Worm (Caenorhabditis elegans): Measurements from ENCODE around the gene F44E7.7.
A peak's percentile ranks its signal among the peaks of the same experiment; 100 is the strongest.

Gene F44E7.7

DNA sequence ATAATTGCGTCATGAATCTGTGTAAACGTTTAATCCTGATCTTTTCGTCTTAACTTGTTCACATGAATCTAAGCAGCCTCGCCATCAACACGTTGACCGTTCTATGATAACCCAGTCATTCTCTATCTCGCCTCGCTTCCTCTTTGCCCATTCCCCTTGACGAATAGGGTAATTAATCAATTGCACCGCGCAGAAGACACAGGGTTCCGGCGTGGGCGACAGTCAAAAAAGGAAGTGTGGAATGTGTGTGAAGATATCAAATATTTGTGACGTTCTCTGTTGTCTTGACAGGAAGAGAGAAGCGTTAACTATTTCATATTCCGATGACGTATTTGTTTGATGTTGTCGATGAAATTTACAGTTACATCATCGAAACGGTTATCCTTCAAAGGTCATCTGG lies 47.5 kb upstream of the F44E7.7 start (continued):
- peak; percentile 19; the same call in 1 of the 2 replicates for TF ChIP-seq tra-1 (GFP tag; IDR thresholded peaks at IDR 0.05)
- TF ChIP-seq hmg-1.1 (GFP tag; IDR thresholded peaks at IDR 0.05): no peak
- TF ChIP-seq Y75B8A.6 (GFP tag; IDR thresholded peaks at IDR 0.05): no peak
- TF ChIP-seq cey-2 (tag; optimal IDR thresholded peaks at IDR 0.05; ENCODE audit: borderline replicate concordance, insufficient read depth): peak; percentile 77
- no peak for TF ChIP-seq daf-16 (GFP tag; optimal IDR thresholded peaks at IDR 0.05)
- no peak for TF ChIP-seq daf-16 (tag; optimal IDR thresholded peaks at IDR 0.05)

DNA sequence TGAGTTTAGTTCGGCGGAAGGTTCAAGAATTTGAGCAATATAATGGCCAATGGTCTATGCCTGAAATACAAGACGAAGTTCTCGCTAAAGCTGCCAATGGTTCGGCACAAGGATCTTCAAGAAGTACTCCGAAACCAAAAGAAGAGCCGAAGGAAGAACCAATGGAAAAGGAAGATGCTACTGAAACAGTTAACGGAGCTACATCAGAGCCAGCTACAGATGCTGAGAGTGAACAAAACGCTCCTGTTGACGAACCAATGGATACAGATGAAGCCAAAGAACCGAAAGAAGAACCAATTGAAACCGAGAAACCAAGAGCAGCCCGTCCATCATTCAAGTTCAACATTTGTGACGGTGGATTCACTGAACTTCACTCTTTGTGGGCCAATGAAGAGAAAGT lies 46.0 kb upstream of the F44E7.7 start:
- TF ChIP-seq unc-62 (GFP tag; optimal IDR thresholded peaks at IDR 0.05 in 1 of 2) (peak in 1 of 2 experiments; percentile 95), unc-62 (tag; optimal IDR thresholded peaks at IDR 0.05) (no peak), nhr-41 (GFP tag; IDR thresholded peaks at IDR 0.05) (no peak), dmd-9 (GFP tag; IDR thresholded peaks at IDR 0.05) (no peak), ctbp-1 (GFP tag; IDR thresholded peaks at IDR 0.05) (no peak)

DNA sequence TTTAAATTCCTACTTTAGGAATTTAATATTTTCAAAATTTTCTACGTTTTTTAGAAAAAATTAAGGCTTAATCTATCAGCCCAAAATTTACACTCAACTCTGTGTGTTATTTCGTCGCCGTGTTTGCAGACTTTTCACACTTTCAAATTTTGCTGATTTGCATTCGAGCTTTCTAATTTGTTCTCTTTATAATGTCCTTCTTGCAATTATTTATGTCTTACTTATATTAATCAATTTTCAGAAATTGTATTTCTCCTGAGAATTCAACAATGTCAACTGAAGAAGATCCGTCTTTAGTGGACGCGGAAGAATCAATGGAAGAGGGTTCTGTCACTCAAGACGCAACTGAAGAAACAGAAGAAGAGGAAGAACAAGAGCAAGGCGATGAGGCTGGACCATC lies 41.3 kb upstream of the F44E7.7 start, which contains the start of gene let-418:
TSS of gene let-418 (plus strand) at position 242 of the 400 bp plus-strand sequence.
- no peak for TF ChIP-seq daf-12 (tag; optimal IDR thresholded peaks at IDR 0.05)
- TF ChIP-seq lin-38 (GFP tag; IDR thresholded peaks at IDR 0.05): no peak
- TF ChIP-seq aha-1 (tag): peak; percentile 80

DNA sequence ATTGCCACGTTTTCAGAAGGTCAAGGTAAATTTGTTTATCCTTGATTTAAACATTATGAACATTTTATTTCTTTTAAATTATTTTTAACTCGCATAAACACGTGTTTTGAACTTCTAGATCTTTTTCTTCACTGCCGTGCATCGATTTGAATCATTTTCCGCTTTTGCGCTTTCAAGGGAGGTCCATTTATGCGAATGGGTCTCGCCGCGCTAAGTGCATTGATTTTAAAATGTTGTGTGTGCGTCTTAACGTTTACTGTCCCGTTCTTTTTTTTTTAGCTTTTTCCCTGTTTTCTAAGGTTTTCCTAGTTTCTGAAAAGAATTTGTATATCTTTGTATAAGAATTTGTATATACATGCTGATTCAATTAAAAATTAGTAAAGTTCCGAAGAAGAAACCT lies 40.2 kb upstream of the F44E7.7 start:
- TF ChIP-seq attf-4 (tag; optimal IDR thresholded peaks at IDR 0.05) (no peak), ceh-44 (GFP tag; IDR thresholded peaks at IDR 0.05) (no peak), madf-5 (GFP tag; IDR thresholded peaks at IDR 0.05) (no peak), F49E8.2 (tag; optimal IDR thresholded peaks at IDR 0.05; ENCODE audit: borderline replicate concordance) (peak; percentile 5), mxl-3 (GFP tag; optimal IDR thresholded peaks at IDR 0.05) (no peak), tag-97 (GFP tag; IDR thresholded peaks at IDR 0.05) (no peak), hlh-11 (tag; optimal IDR thresholded peaks at IDR 0.05) (no peak), gei-8 (GFP tag; optimal IDR thresholded peaks at IDR 0.05) (no peak), skn-1 (tag; optimal IDR thresholded peaks at IDR 0.05) (no peak), tra-1 (GFP tag; IDR thresholded peaks at IDR 0.05) (no peak), T26A8.4 (GFP tag; IDR thresholded peaks at IDR 0.05) (no peak), fkh-10 (GFP tag; optimal IDR thresholded peaks at IDR 0.05) (no peak), zip-11 (GFP tag; IDR thresholded peaks at IDR 0.05) (no peak), unc-62 (GFP tag; optimal IDR thresholded peaks at IDR 0.05 in 1 of 2) (peak in 1 of 2 experiments; percentile 58), unc-62 (tag; optimal IDR thresholded peaks at IDR 0.05) (no peak)

DNA sequence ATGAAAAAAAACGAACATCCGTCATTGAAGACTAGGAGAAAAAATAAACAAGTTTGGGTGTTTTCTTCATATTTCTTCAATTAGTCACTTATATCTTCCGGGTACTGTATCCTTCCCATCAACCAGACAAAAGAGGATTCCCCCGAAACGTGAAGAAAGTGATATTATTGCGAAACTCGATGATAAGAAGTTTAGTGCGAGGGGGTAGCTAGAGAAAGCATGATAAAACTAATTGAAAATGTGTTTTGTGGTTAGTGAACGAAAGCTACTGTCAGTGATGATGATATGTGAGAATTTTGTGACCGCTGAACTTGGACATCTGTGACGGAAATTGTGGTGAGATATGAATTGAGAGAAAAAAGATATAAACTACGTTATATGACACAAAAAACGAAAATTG lies 37.7 kb upstream of the F44E7.7 start:
- no peak for TF ChIP-seq ces-1 (GFP tag; optimal IDR thresholded peaks at IDR 0.05)
- peak; percentile 86 for TF ChIP-seq dmd-6 (GFP tag; IDR thresholded peaks at IDR 0.05)
- peak; percentile 86 for TF ChIP-seq hlh-11 (tag; optimal IDR thresholded peaks at IDR 0.05)
- peak; percentile 87 to 95 for TF ChIP-seq mdl-1 (tag; optimal IDR thresholded peaks at IDR 0.05)
- TF ChIP-seq mxl-3 (GFP tag; optimal IDR thresholded peaks at IDR 0.05): peak; percentile 85
- TF ChIP-seq sdz-12 (GFP tag; optimal IDR thresholded peaks at IDR 0.05): no peak
- TF ChIP-seq D1046.2 (GFP tag; IDR thresholded peaks at IDR 0.05): no peak
- peak; percentile 37 for TF ChIP-seq hlh-30 (tag; optimal IDR thresholded peaks at IDR 0.05; ENCODE audit: insufficient read depth)
- TF ChIP-seq nhr-48 (tag; optimal IDR thresholded peaks at IDR 0.05): peak; percentile 86
- no peak for TF ChIP-seq F49E8.2 (tag; optimal IDR thresholded peaks at IDR 0.05; ENCODE audit: borderline replicate concordance)
- TF ChIP-seq fos-1 (tag; optimal IDR thresholded peaks at IDR 0.05): no peak
- TF ChIP-seq cey-2 (tag; optimal IDR thresholded peaks at IDR 0.05; ENCODE audit: borderline replicate concordance, insufficient read depth): peak; percentile 89
- peak; percentile 65 for TF ChIP-seq dve-1 (tag; optimal IDR thresholded peaks at IDR 0.05; ENCODE audit: insufficient read depth)
- no peak for TF ChIP-seq hif-1 (tag; optimal IDR thresholded peaks at IDR 0.05)
- no peak for TF ChIP-seq ceh-32 (tag; optimal IDR thresholded peaks at IDR 0.05; ENCODE audit: poor library complexity)
- no peak for TF ChIP-seq mdt-29 (GFP tag; IDR thresholded peaks at IDR 0.05)
- no peak for TF ChIP-seq php-3 (GFP tag; IDR thresholded peaks at IDR 0.05)
- TF ChIP-seq F44E2.7 (GFP tag; IDR thresholded peaks at IDR 0.05): no peak
- TF ChIP-seq lin-13 (GFP tag; optimal IDR thresholded peaks at IDR 0.05): no peak
- peak; percentile 85 for TF ChIP-seq nhr-102 (tag; optimal IDR thresholded peaks at IDR 0.05)
- TF ChIP-seq mep-1 (tag; optimal IDR thresholded peaks at IDR 0.05): peak; percentile 25
- TF ChIP-seq lir-3 (tag; optimal IDR thresholded peaks at IDR 0.05): no peak

Data from whole organism, L4 larva.